Fruit fly (Drosophila melanogaster) whole organism, embryonic: ENCODE results near the gene inaE.
A peak's percentile ranks its signal among the peaks of the same experiment; 100 is the strongest.

Source experiments
- CG10209 ChIP-seq: fragments of 200-800 bp; sonication (Bioruptor generic); optimal IDR thresholded peaks from 3 replicates; lab custom pipeline; 2017; ENCODE audit warnings: missing biosample characterization, mild to moderate bottlenecking, missing genetic modification characterization, missing genetic modification reagents
- CG10274 ChIP-seq: fragments of 200-800 bp; sonication (Bioruptor generic); optimal IDR thresholded peaks from 3 replicates; lab custom pipeline; 2017; ENCODE audit warnings: missing biosample characterization, mild to moderate bottlenecking, missing genetic modification characterization
- CG10321 ChIP-seq: fragments of 200-800 bp; sonication (Bioruptor generic); IDR thresholded peaks from 2 replicates; pipeline ENCODE4 v1.3.6; 2022; ENCODE audit warnings: missing biosample characterization, missing genetic modification characterization
- CG10543 ChIP-seq: fragments of 200-800 bp; sonication (Bioruptor generic); optimal IDR thresholded peaks from 3 replicates; lab custom pipeline; 2017; ENCODE audit warnings: missing biosample characterization, mild to moderate bottlenecking, missing genetic modification characterization, moderate library complexity
- CG12236 ChIP-seq: fragments of 200-800 bp; sonication (Bioruptor generic); optimal IDR thresholded peaks from 2 replicates; lab custom pipeline; 2016; ENCODE audit warnings: missing biosample characterization, missing genetic modification characterization
- CG15696 ChIP-seq: fragments of 200-800 bp; sonication (Bioruptor generic); optimal IDR thresholded peaks from 2 replicates; lab custom pipeline; 2019; ENCODE audit warnings: missing biosample characterization, mild to moderate bottlenecking, missing genetic modification characterization, moderate library complexity
- CG1603 ChIP-seq: fragments of 200-800 bp; sonication (Bioruptor generic); optimal IDR thresholded peaks from 2 replicates; lab custom pipeline; 2019; ENCODE audit warnings: missing biosample characterization, mild to moderate bottlenecking, missing genetic modification characterization, moderate library complexity
- CG1832 ChIP-seq: fragments of 200-800 bp; sonication (Bioruptor generic); optimal IDR thresholded peaks from 2 replicates; lab custom pipeline; 2017; ENCODE audit warnings: missing biosample characterization, mild to moderate bottlenecking, missing genetic modification characterization, inconsistent platforms
- CG18599 ChIP-seq: fragments of 200-800 bp; sonication (Bioruptor generic); optimal IDR thresholded peaks from 3 replicates; lab custom pipeline; 2017; ENCODE audit warnings: missing biosample characterization, missing genetic modification characterization, mild to moderate bottlenecking, moderate library complexity, missing genetic modification reagents
- CG18764 ChIP-seq: fragments of 200-800 bp; sonication (Bioruptor generic); optimal IDR thresholded peaks from 3 replicates; lab custom pipeline; 2016; ENCODE audit warnings: missing biosample characterization, missing genetic modification characterization
- CG31365 ChIP-seq: fragments of 200-800 bp; sonication (Bioruptor generic); optimal IDR thresholded peaks from 2 replicates; lab custom pipeline; 2018; ENCODE audit warnings: missing biosample characterization, mild to moderate bottlenecking, missing genetic modification characterization
- CG4328 ChIP-seq: fragments of 200-800 bp; sonication (Bioruptor generic); optimal IDR thresholded peaks from 3 replicates; lab custom pipeline; 2017; ENCODE audit warnings: missing biosample characterization, missing genetic modification reagents, missing genetic modification characterization
- CG5245 ChIP-seq: fragments of 200-800 bp; sonication (Bioruptor generic); optimal IDR thresholded peaks from 3 replicates; lab custom pipeline; 2016; ENCODE audit warnings: missing biosample characterization, missing genetic modification characterization
- CG6175 ChIP-seq: fragments of 200-800 bp; sonication (Bioruptor generic); IDR thresholded peaks from 3 replicates; pipeline ENCODE4 v1.3.6; 2022; ENCODE audit warnings: missing biosample characterization, missing genetic modification characterization
- CG7372 ChIP-seq: fragments of 200-800 bp; sonication (Bioruptor generic); IDR thresholded peaks from 2 replicates; pipeline ENCODE4 v1.3.6; 2022; ENCODE audit warnings: missing biosample characterization, missing genetic modification characterization
- CG7745 ChIP-seq: fragments of 200-800 bp; sonication (Bioruptor generic); optimal IDR thresholded peaks from 2 replicates; lab custom pipeline; 2018; ENCODE audit warnings: missing biosample characterization, mild to moderate bottlenecking, missing genetic modification characterization, moderate library complexity
- CG7987 ChIP-seq: fragments of 200-800 bp; sonication (Bioruptor generic); optimal IDR thresholded peaks from 2 replicates; lab custom pipeline; 2018; ENCODE audit warnings: missing biosample characterization, mild to moderate bottlenecking, missing genetic modification characterization, moderate library complexity
- CG8388 ChIP-seq: fragments of 200-800 bp; sonication (Bioruptor generic); optimal IDR thresholded peaks from 2 replicates; lab custom pipeline; 2019; ENCODE audit warnings: missing biosample characterization, mild to moderate bottlenecking, missing genetic modification characterization, moderate library complexity
- CG9797 ChIP-seq: fragments of 200-800 bp; sonication (Bioruptor generic); optimal IDR thresholded peaks from 3 replicates; lab custom pipeline; 2018; ENCODE audit warnings: missing biosample characterization, mild to moderate bottlenecking, missing genetic modification characterization
- Camta ChIP-seq: fragments of 200-800 bp; sonication (Bioruptor generic); optimal IDR thresholded peaks from 2 replicates; lab custom pipeline; 2016; ENCODE audit warnings: missing biosample characterization, missing genetic modification characterization
- Chrac-16 ChIP-seq: fragments of 200-800 bp; sonication (Bioruptor generic); optimal IDR thresholded peaks from 3 replicates; lab custom pipeline; 2016; ENCODE audit warnings: missing biosample characterization, missing genetic modification characterization
- Doc3 ChIP-seq: fragments of 200-800 bp; sonication (Bioruptor generic); IDR thresholded peaks from 3 replicates; pipeline ENCODE4 v1.3.6; 2022; ENCODE audit warnings: missing biosample characterization, missing genetic modification characterization; ENCODE audit not compliant: partially characterized antibody
- Dref ChIP-seq: fragments of 200-800 bp; sonication (Bioruptor generic); IDR thresholded peaks from 2 replicates; pipeline ENCODE4 v1.3.6; 2022; ENCODE audit warnings: missing biosample characterization, missing genetic modification characterization
- Eip74EF ChIP-seq, 2 experiments: fragments of 200-800 bp in 1 of 2; fragments of >200 bp in 1 of 2; sonication (Bioruptor generic) in 1 of 2; optimal IDR thresholded peaks; 2 replicates each; lab custom pipeline; 2017 to 2019; ENCODE audit warnings: missing biosample characterization in 2 of 2, missing genetic modification characterization in 2 of 2, mild to moderate bottlenecking in 1 of 2, moderate library complexity in 1 of 2
- H15 ChIP-seq: fragments of 200-800 bp; sonication (Bioruptor generic); IDR thresholded peaks from 3 replicates; pipeline ENCODE4 v1.3.6; 2022; ENCODE audit warnings: missing biosample characterization, missing genetic modification characterization
- HLH3B ChIP-seq: fragments of 200-800 bp; sonication (Bioruptor generic); IDR thresholded peaks from 2 replicates; pipeline ENCODE4 v1.3.6; 2022; ENCODE audit warnings: missing biosample characterization, missing genetic modification characterization
- Hey ChIP-seq: fragments of 200-800 bp; sonication (Bioruptor generic); optimal IDR thresholded peaks from 3 replicates; lab custom pipeline; 2018; ENCODE audit warnings: missing biosample characterization, mild to moderate bottlenecking, missing genetic modification characterization
- Max ChIP-seq: fragments of 200-800 bp; sonication (Bioruptor generic); optimal IDR thresholded peaks from 2 replicates; lab custom pipeline; 2016; ENCODE audit warnings: missing biosample characterization, mild to moderate bottlenecking, missing genetic modification characterization
- PHDP ChIP-seq: fragments of 200-800 bp; sonication (Bioruptor generic); optimal IDR thresholded peaks from 3 replicates; lab custom pipeline; 2018; ENCODE audit warnings: missing biosample characterization, mild to moderate bottlenecking, missing genetic modification characterization, moderate library complexity
- Pdp1 ChIP-seq, 2 experiments: fragments of 200-800 bp; sonication (Bioruptor generic); optimal IDR thresholded peaks; 3 replicates each; lab custom pipeline; 2016; ENCODE audit warnings: missing biosample characterization in 2 of 2, missing genetic modification characterization in 2 of 2, mild to moderate bottlenecking in 1 of 2, moderate library complexity in 1 of 2
- Sox102F ChIP-seq: fragments of 200-800 bp; sonication (Bioruptor generic); optimal IDR thresholded peaks from 2 replicates; lab custom pipeline; 2018; ENCODE audit warnings: missing biosample characterization, mild to moderate bottlenecking, missing genetic modification characterization, moderate library complexity
- bbx ChIP-seq: fragments of 200-800 bp; sonication (Bioruptor generic); IDR thresholded peaks from 2 replicates; pipeline ENCODE4 v1.3.6; 2022; ENCODE audit warnings: missing biosample characterization, missing genetic modification characterization; ENCODE audit not compliant: partially characterized antibody
- crc ChIP-seq: fragments of 200-800 bp; sonication (Bioruptor generic); optimal IDR thresholded peaks from 2 replicates; lab custom pipeline; 2016; ENCODE audit warnings: missing biosample characterization, missing genetic modification characterization
- disco-r ChIP-seq: fragments of 200-800 bp; sonication (Bioruptor generic); optimal IDR thresholded peaks from 2 replicates; lab custom pipeline; 2016; ENCODE audit warnings: missing biosample characterization, missing genetic modification characterization
- dpn ChIP-seq, 2 experiments: fragments of 200-800 bp; sonication (Bioruptor generic); optimal IDR thresholded peaks; 3 replicates each; lab custom pipeline; 2016; ENCODE audit warnings: missing biosample characterization in 2 of 2, missing genetic modification characterization in 2 of 2
- fru ChIP-seq: fragments of >200 bp; optimal IDR thresholded peaks from 2 replicates; lab custom pipeline; 2017
- gcm2 ChIP-seq: fragments of 200-800 bp; sonication (Bioruptor generic); optimal IDR thresholded peaks from 2 replicates; lab custom pipeline; 2016; ENCODE audit warnings: missing biosample characterization, missing genetic modification characterization
- gfzf ChIP-seq: fragments of 200-800 bp; sonication (Bioruptor generic); optimal IDR thresholded peaks from 2 replicates; lab custom pipeline; 2016; ENCODE audit warnings: missing biosample characterization, mild to moderate bottlenecking, missing genetic modification characterization, moderate library complexity
- jigr1 ChIP-seq: fragments of 200-800 bp; sonication (Bioruptor generic); IDR thresholded peaks from 3 replicates; pipeline ENCODE4 v1.3.6; 2022; ENCODE audit warnings: missing biosample characterization, missing genetic modification characterization
- jing ChIP-seq: fragments of 200-800 bp; sonication (Bioruptor generic); optimal IDR thresholded peaks from 2 replicates; lab custom pipeline; 2018; ENCODE audit warnings: missing biosample characterization, mild to moderate bottlenecking, missing genetic modification characterization
- maf-S ChIP-seq: fragments of 200-800 bp; sonication (Bioruptor generic); optimal IDR thresholded peaks from 2 replicates; lab custom pipeline; 2016; ENCODE audit warnings: missing biosample characterization, missing genetic modification characterization
- nmo ChIP-seq: fragments of 200-800 bp; sonication (Bioruptor generic); optimal IDR thresholded peaks from 2 replicates; lab custom pipeline; 2018; ENCODE audit warnings: missing biosample characterization, mild to moderate bottlenecking, missing genetic modification characterization, moderate library complexity
- oc ChIP-seq: fragments of 200-800 bp; sonication (Bioruptor generic); optimal IDR thresholded peaks from 2 replicates; lab custom pipeline; 2018; ENCODE audit warnings: missing biosample characterization, mild to moderate bottlenecking, missing genetic modification characterization, moderate library complexity
- sens-2 ChIP-seq: fragments of 200-800 bp; sonication (Bioruptor generic); IDR thresholded peaks from 2 replicates; pipeline ENCODE4 v1.3.6; 2022; ENCODE audit warnings: missing biosample characterization, missing genetic modification characterization
- stc ChIP-seq: fragments of 200-800 bp; sonication (Bioruptor generic); IDR thresholded peaks from 2 replicates; pipeline ENCODE4 v1.3.6; 2022; ENCODE audit warnings: missing biosample characterization, missing genetic modification characterization
- tio ChIP-seq: fragments of 200-800 bp; sonication (Bioruptor generic); optimal IDR thresholded peaks from 2 replicates; lab custom pipeline; 2017; ENCODE audit warnings: missing biosample characterization, missing genetic modification characterization, inconsistent platforms
- trem ChIP-seq: fragments of 200-800 bp; optimal IDR thresholded peaks from 3 replicates; lab custom pipeline; 2019; ENCODE audit warnings: missing biosample characterization, mild to moderate bottlenecking, missing genetic modification characterization, moderate library complexity
- ttk ChIP-seq: fragments of 200-800 bp; sonication (Bioruptor generic); IDR thresholded peaks from 2 replicates; pipeline ENCODE4 v2.1.2; 2022; ENCODE audit warnings: missing biosample characterization, missing genetic modification characterization
- zen2 ChIP-seq: fragments of 200-800 bp; sonication (Bioruptor generic); IDR thresholded peaks from 3 replicates; pipeline ENCODE4 v1.3.6; 2022; ENCODE audit warnings: missing biosample characterization, missing genetic modification characterization; ENCODE audit not compliant: partially characterized antibody

The inaE gene

dm6 chrX:13821775-13822493, 38.4 kb downstream of the inaE start, which contains the start of gene Clic (continued):
- TF ChIP-seq Eip74EF (GFP tag; optimal IDR thresholded peaks at IDR 0.05; lab: Kevin White, UChicago) (no peak), jing (no peak), Dref (GFP tag; lab: Robert Waterston, UW) (peak; percentile 36), CG7372 (GFP tag; lab: Robert Waterston, UW) (no peak), fru (lab: Kevin White, UChicago) (no peak), CG18599 (GFP tag; lab: Kevin White, UChicago) (no peak), maf-S (GFP tag; lab: Kevin White, UChicago) (no peak), CG31365 (tag; lab: Kevin White, UChicago) (peak; percentile 15), CG10321 (GFP tag; lab: Robert Waterston, UW) (0 out of 2 replicates have a peak, but pooled peaks have one; percentile 14), CG1832 (GFP tag; lab: Kevin White, UChicago) (no peak), CG10543 (peak; percentile 50), Doc3 (no peak), CG7745 (tag; lab: Kevin White, UChicago) (no peak), CG10209 (no peak), jigr1 (no peak), tio (GFP tag; lab: Kevin White, UChicago) (no peak), CG10274 (GFP tag; lab: Kevin White, UChicago) (no peak), CG5245 (GFP tag; lab: Kevin White, UChicago) (no peak), HLH3B (GFP tag; lab: Robert Waterston, UW) (peak; percentile 15; the same call in 1 of the 2 replicates), zen2 (GFP tag; lab: Robert Waterston, UW) (no peak), oc (tag; lab: Kevin White, UChicago) (no peak), Chrac-16 (no peak), crc (GFP tag; lab: Kevin White, UChicago) (no peak), H15 (no peak), CG18764 (GFP tag; lab: Kevin White, UChicago) (no peak), CG9797 (GFP tag; lab: Kevin White, UChicago) (peak; percentile 73), sens-2 (no peak), Max (GFP tag; lab: Kevin White, UChicago) (no peak), trem (no peak), CG1603 (tag; lab: Kevin White, UChicago) (no peak), ttk (no peak), Pdp1 (GFP tag; optimal IDR thresholded peaks at IDR 0.05; lab: Kevin White, UChicago) (peak; percentile 25 to 36), nmo (GFP tag; lab: Kevin White, UChicago) (no peak), Hey (tag; lab: Kevin White, UChicago) (no peak), bbx (GFP tag; lab: Robert Waterston, UW) (peak; percentile 60), PHDP (no peak), CG7987 (GFP tag; lab: Kevin White, UChicago) (peak; percentile 71), CG6175 (no peak), CG15696 (no peak), disco-r (GFP tag; lab: Kevin White, UChicago) (no peak), stc (GFP tag; lab: Robert Waterston, UW) (no peak), gcm2 (GFP tag; lab: Kevin White, UChicago) (no peak), Sox102F (GFP tag; lab: Kevin White, UChicago) (no peak), Camta (no peak), gfzf (GFP tag; lab: Kevin White, UChicago) (peak; percentile 88), dpn (GFP tag; optimal IDR thresholded peaks at IDR 0.05; lab: Kevin White, UChicago) (peak in 1 of 2 experiments; percentile 11), CG12236 (GFP tag; lab: Kevin White, UChicago) (no peak), CG8388 (GFP tag; lab: Kevin White, UChicago) (no peak), CG4328 (GFP tag; lab: Kevin White, UChicago) (peak; percentile 4)
